Fruit fly (Drosophila melanogaster) whole organism, embryonic: ENCODE results near the gene CG13299.

Experiments
- CG10267 ChIP-seq: fragments of 200-800 bp; sonication (Bioruptor generic); optimal IDR thresholded peaks from 2 replicates; lab custom pipeline; 2018; ENCODE audit warnings: missing biosample characterization, mild to moderate bottlenecking, missing genetic modification characterization, moderate library complexity
- CG12071 ChIP-seq: fragments of 200-800 bp; sonication (Bioruptor generic); optimal IDR thresholded peaks from 3 replicates; lab custom pipeline; 2018; ENCODE audit warnings: missing biosample characterization, mild to moderate bottlenecking, missing genetic modification characterization
- CG14014 ChIP-seq: fragments of 200-800 bp; sonication (Bioruptor generic); IDR thresholded peaks from 2 replicates; pipeline ENCODE4 v1.3.6; 2022; ENCODE audit warnings: missing biosample characterization, missing genetic modification characterization
- CG14667 ChIP-seq: fragments of 200-800 bp; sonication (Bioruptor generic); IDR thresholded peaks from 2 replicates; pipeline ENCODE4 v1.3.6; 2022; ENCODE audit warnings: missing biosample characterization, missing genetic modification characterization
- CG15601 ChIP-seq: fragments of 200-800 bp; sonication (Bioruptor generic); optimal IDR thresholded peaks from 3 replicates; lab custom pipeline; 2019; ENCODE audit warnings: missing biosample characterization, mild to moderate bottlenecking, missing genetic modification characterization, moderate library complexity
- CG16779 ChIP-seq: fragments of 200-800 bp; sonication (Bioruptor generic); IDR thresholded peaks from 2 replicates; pipeline ENCODE4 v1.3.6; 2022; ENCODE audit warnings: missing biosample characterization, missing genetic modification characterization
- CG17361 ChIP-seq: fragments of 200-800 bp; sonication (Bioruptor generic); IDR thresholded peaks from 3 replicates; pipeline ENCODE4 v1.3.6; 2022; ENCODE audit warnings: missing biosample characterization, missing genetic modification characterization
- CG17568 ChIP-seq: fragments of 200-800 bp; sonication (Bioruptor generic); optimal IDR thresholded peaks from 2 replicates; lab custom pipeline; 2018; ENCODE audit warnings: missing biosample characterization, mild to moderate bottlenecking, missing genetic modification characterization, moderate library complexity
- CG18262 ChIP-seq: fragments of 200-800 bp; optimal IDR thresholded peaks from 3 replicates; lab custom pipeline; 2019; ENCODE audit warnings: missing biosample characterization, mild to moderate bottlenecking, missing genetic modification characterization, moderate library complexity
- CG3407 ChIP-seq: fragments of 200-800 bp; sonication (Bioruptor generic); optimal IDR thresholded peaks from 2 replicates; lab custom pipeline; 2018; ENCODE audit warnings: missing biosample characterization, mild to moderate bottlenecking, missing genetic modification characterization
- CG3847 ChIP-seq: fragments of 200-800 bp; sonication (Bioruptor generic); IDR thresholded peaks from 2 replicates; pipeline ENCODE4 v1.3.6; 2022; ENCODE audit warnings: missing biosample characterization, missing genetic modification characterization
- CG4617 ChIP-seq: fragments of 200-800 bp; sonication (Bioruptor generic); optimal IDR thresholded peaks from 3 replicates; lab custom pipeline; 2016; ENCODE audit warnings: missing biosample characterization, missing genetic modification characterization, borderline replicate concordance
- CG4854 ChIP-seq: fragments of 200-800 bp; sonication (Bioruptor generic); optimal IDR thresholded peaks from 2 replicates; lab custom pipeline; 2016; ENCODE audit warnings: missing biosample characterization, missing genetic modification characterization, inconsistent platforms
- CG6683 ChIP-seq: fragments of 200-800 bp; sonication (Bioruptor generic); optimal IDR thresholded peaks from 2 replicates; lab custom pipeline; 2017; ENCODE audit warnings: missing biosample characterization, mild to moderate bottlenecking, missing genetic modification characterization, missing genetic modification reagents
- CG8281 ChIP-seq: fragments of 200-800 bp; sonication (Bioruptor generic); optimal IDR thresholded peaks from 2 replicates; lab custom pipeline; 2018; ENCODE audit warnings: missing biosample characterization, mild to moderate bottlenecking, missing genetic modification characterization, moderate library complexity
- Dek ChIP-seq: fragments of 200-800 bp; sonication (Bioruptor generic); optimal IDR thresholded peaks from 3 replicates; lab custom pipeline; 2019; ENCODE audit warnings: missing biosample characterization, mild to moderate bottlenecking, missing genetic modification characterization, moderate library complexity
- Doc2 ChIP-seq: fragments of 200-800 bp; sonication (Bioruptor generic); IDR thresholded peaks from 2 replicates; pipeline ENCODE4 v1.3.6; 2022; ENCODE audit warnings: missing biosample characterization, missing genetic modification characterization
- Ets65A ChIP-seq: fragments of 200-800 bp; sonication (Bioruptor generic); peaks from one replicate; lab custom pipeline; 2016; ENCODE audit warnings: missing biosample characterization, missing genetic modification characterization
- Gsc ChIP-seq: fragments of 200-800 bp; sonication (Bioruptor generic); IDR thresholded peaks from 2 replicates; pipeline ENCODE4 v1.3.6; 2022; ENCODE audit warnings: missing biosample characterization, missing genetic modification characterization
- H2.0 ChIP-seq: fragments of 200-800 bp; sonication (Bioruptor generic); IDR thresholded peaks from 2 replicates; pipeline ENCODE4 v1.3.6; 2022; ENCODE audit warnings: missing biosample characterization, missing genetic modification characterization
- Hey ChIP-seq: fragments of 200-800 bp; sonication (Bioruptor generic); optimal IDR thresholded peaks from 3 replicates; lab custom pipeline; 2018; ENCODE audit warnings: missing biosample characterization, mild to moderate bottlenecking, missing genetic modification characterization
- MBD-R2 ChIP-seq: fragments of 200-800 bp; sonication (Bioruptor generic); IDR thresholded peaks from 2 replicates; pipeline ENCODE4 v1.3.6; 2022; ENCODE audit warnings: missing biosample characterization, missing genetic modification characterization
- Oli ChIP-seq: fragments of 200-800 bp; sonication (Bioruptor generic); optimal IDR thresholded peaks from 2 replicates; lab custom pipeline; 2018; ENCODE audit warnings: missing biosample characterization, mild to moderate bottlenecking, missing genetic modification characterization, moderate library complexity
- Rfx ChIP-seq: fragments of 200-800 bp; sonication (Bioruptor generic); IDR thresholded peaks from 2 replicates; pipeline ENCODE4 v1.3.6; 2022; ENCODE audit warnings: missing biosample characterization, missing genetic modification characterization
- Sry-β ChIP-seq: fragments of 200-800 bp; sonication (Bioruptor generic); optimal IDR thresholded peaks from 2 replicates; lab custom pipeline; 2018; ENCODE audit warnings: missing biosample characterization, mild to moderate bottlenecking, missing genetic modification characterization, moderate library complexity
- ac ChIP-seq: fragments of 200-800 bp; sonication (Bioruptor generic); optimal IDR thresholded peaks from 3 replicates; lab custom pipeline; 2017; ENCODE audit warnings: missing biosample characterization, mild to moderate bottlenecking, missing genetic modification characterization
- ato ChIP-seq: fragments of 200-800 bp; sonication (Bioruptor generic); IDR thresholded peaks from 2 replicates; pipeline ENCODE4 v1.3.6; 2022; ENCODE audit warnings: missing biosample characterization, missing genetic modification characterization; ENCODE audit not compliant: partially characterized antibody
- cad ChIP-seq: fragments of >200 bp; optimal IDR thresholded peaks from 2 replicates; lab custom pipeline; 2017; ENCODE audit warnings: missing biosample characterization, missing genetic modification characterization
- caup ChIP-seq: fragments of 200-800 bp; sonication (Bioruptor generic); optimal IDR thresholded peaks from 3 replicates; lab custom pipeline; 2017; ENCODE audit warnings: missing biosample characterization, mild to moderate bottlenecking, missing genetic modification characterization, moderate library complexity; ENCODE audit not compliant: severe bottlenecking
- cg ChIP-seq: fragments of 200-800 bp; sonication (Bioruptor generic); optimal IDR thresholded peaks from 3 replicates; lab custom pipeline; 2019; ENCODE audit warnings: missing biosample characterization, mild to moderate bottlenecking, missing genetic modification characterization, moderate library complexity
- chn ChIP-seq: fragments of 200-800 bp; sonication (Bioruptor generic); optimal IDR thresholded peaks from 2 replicates; lab custom pipeline; 2016; ENCODE audit warnings: missing biosample characterization, missing genetic modification characterization
- dan ChIP-seq: fragments of 200-800 bp; sonication (Bioruptor generic); IDR thresholded peaks from 2 replicates; pipeline ENCODE4 v1.3.6; 2022; ENCODE audit warnings: missing biosample characterization, missing genetic modification characterization
- disco-r ChIP-seq: fragments of 200-800 bp; sonication (Bioruptor generic); optimal IDR thresholded peaks from 2 replicates; lab custom pipeline; 2016; ENCODE audit warnings: missing biosample characterization, missing genetic modification characterization
- dm ChIP-seq: fragments of 200-800 bp; sonication (Bioruptor generic); optimal IDR thresholded peaks from 3 replicates; lab custom pipeline; 2016; ENCODE audit warnings: missing biosample characterization, missing genetic modification characterization
- dysf ChIP-seq: fragments of 200-800 bp; sonication (Bioruptor generic); IDR thresholded peaks from 3 replicates; pipeline ENCODE4 v1.3.6; 2022; ENCODE audit warnings: missing biosample characterization, missing genetic modification characterization
- esg ChIP-seq: fragments of 200-800 bp; sonication (Bioruptor generic); conservative IDR thresholded peaks from 2 replicates; pipeline ENCODE4 v1.3.6; 2022; ENCODE audit warnings: missing biosample characterization, missing genetic modification characterization
- fru ChIP-seq: fragments of >200 bp; optimal IDR thresholded peaks from 2 replicates; lab custom pipeline; 2017
- gsb ChIP-seq: fragments of 200-800 bp; sonication (Bioruptor generic); IDR thresholded peaks from 2 replicates; pipeline ENCODE4 v1.3.6; 2022; ENCODE audit warnings: missing biosample characterization, missing genetic modification characterization
- ham ChIP-seq: fragments of 200-800 bp; sonication (Bioruptor generic); IDR thresholded peaks from 2 replicates; pipeline ENCODE4 v1.3.6; 2022; ENCODE audit warnings: missing biosample characterization, missing genetic modification characterization
- klu ChIP-seq: fragments of 200-800 bp; sonication (Bioruptor generic); IDR thresholded peaks from 2 replicates; pipeline ENCODE4 v1.3.6; 2022; ENCODE audit warnings: missing biosample characterization, missing genetic modification characterization
- odd ChIP-seq: fragments of 200-800 bp; sonication (Bioruptor generic); optimal IDR thresholded peaks from 2 replicates; lab custom pipeline; 2017; ENCODE audit warnings: missing biosample characterization, mild to moderate bottlenecking, missing genetic modification characterization
- sc ChIP-seq, 3 experiments: fragments of >200 bp in 2 of 3; fragments of 200-800 bp in 1 of 3; sonication (Bioruptor generic) in 1 of 3; optimal IDR thresholded peaks; 2 replicates in 2 of 3; 3 replicates in 1 of 3; lab custom pipeline; 2017; ENCODE audit warnings: mild to moderate bottlenecking in 1 of 3, missing biosample characterization in 1 of 3, missing genetic modification characterization in 1 of 3, missing genetic modification reagents in 1 of 3
- shn ChIP-seq: fragments of 200-800 bp; sonication (Bioruptor generic); optimal IDR thresholded peaks from 3 replicates; lab custom pipeline; 2016; ENCODE audit warnings: missing biosample characterization, missing genetic modification characterization
- sna ChIP-seq: fragments of 200-800 bp; sonication (Bioruptor generic); IDR thresholded peaks from 2 replicates; pipeline ENCODE4 v1.3.6; 2022; ENCODE audit warnings: missing biosample characterization, missing genetic modification characterization; ENCODE audit not compliant: partially characterized antibody
- tgo ChIP-seq: fragments of 200-800 bp; sonication (Bioruptor generic); IDR thresholded peaks from 3 replicates; pipeline ENCODE4 v1.3.6; 2022; ENCODE audit warnings: missing biosample characterization, missing genetic modification characterization
- tna ChIP-seq: fragments of 200-800 bp; sonication (Bioruptor generic); IDR thresholded peaks from 2 replicates; pipeline ENCODE4 v1.3.6; 2022; ENCODE audit warnings: missing biosample characterization, missing genetic modification characterization; ENCODE audit not compliant: partially characterized antibody
- tup ChIP-seq: fragments of 200-800 bp; sonication (Bioruptor generic); optimal IDR thresholded peaks from 2 replicates; lab custom pipeline; 2016; ENCODE audit warnings: missing biosample characterization, mild to moderate bottlenecking, missing genetic modification characterization, moderate library complexity
- zf30C ChIP-seq: fragments of 200-800 bp; sonication (Bioruptor generic); optimal IDR thresholded peaks from 3 replicates; lab custom pipeline; 2018; ENCODE audit warnings: missing biosample characterization, mild to moderate bottlenecking, missing genetic modification characterization
- zfh2 ChIP-seq: fragments of 200-800 bp; sonication (Bioruptor generic); optimal IDR thresholded peaks from 2 replicates; lab custom pipeline; 2016; ENCODE audit warnings: missing biosample characterization, missing genetic modification characterization

The CG13299 gene

dm6 chr3L:6262644-6263404 lies 30.7 kb upstream of the CG13299 start, which contains the start of gene Ldh:
TSS of gene Ldh (minus strand) at chr3L:6262694.
- peak; percentile 90 for TF ChIP-seq klu
- TF ChIP-seq CG14667 (GFP tag; lab: Robert Waterston, UW): peak; percentile 87
- TF ChIP-seq odd (GFP tag; lab: Kevin White, UChicago): peak; percentile 94
- TF ChIP-seq esg (GFP tag; lab: Robert Waterston, UW): peak; percentile 91
- TF ChIP-seq tup (GFP tag; lab: Kevin White, UChicago): peak; percentile 77
- TF ChIP-seq CG3847: peak; percentile 94
- peak; percentile 79 for TF ChIP-seq gsb (GFP tag; lab: Robert Waterston, UW)
- TF ChIP-seq Gsc (GFP tag; lab: Robert Waterston, UW): peak; percentile 68
- peak; percentile 95 for TF ChIP-seq CG10267 (tag; lab: Kevin White, UChicago)
- peak; percentile 90 for TF ChIP-seq H2.0 (GFP tag; lab: Robert Waterston, UW)
- peak; percentile 55 for TF ChIP-seq dm
- peak; percentile 97 for TF ChIP-seq ac
- 0 out of 2 replicates have a peak, but pooled peaks have one; percentile 10 for TF ChIP-seq CG16779 (GFP tag; lab: Robert Waterston, UW)
- peak; percentile 92 for TF ChIP-seq CG17568 (GFP tag; lab: Kevin White, UChicago)
- TF ChIP-seq sna (GFP tag; lab: Robert Waterston, UW): no peak
- TF ChIP-seq CG18262 (tag; lab: Kevin White, UChicago): peak; percentile 99
- no peak for TF ChIP-seq cg (GFP tag; lab: Kevin White, UChicago)
- TF ChIP-seq CG4617 (GFP tag; lab: Kevin White, UChicago): peak; percentile 83
- peak; percentile 96 for TF ChIP-seq CG15601
- TF ChIP-seq tgo: peak; percentile 93
- peak; percentile 99 for TF ChIP-seq zf30C (GFP tag; lab: Kevin White, UChicago)
- TF ChIP-seq dan (GFP tag; lab: Robert Waterston, UW): peak; percentile 78
- TF ChIP-seq MBD-R2: peak; percentile 56; the same call in 1 of the 2 replicates
- peak; percentile 86 for TF ChIP-seq chn (GFP tag; lab: Kevin White, UChicago)
- TF ChIP-seq Dek: peak; percentile 95
- TF ChIP-seq CG12071: peak; percentile 89
- peak; percentile 73 for TF ChIP-seq zfh2 (GFP tag; lab: Kevin White, UChicago)
- TF ChIP-seq dysf: peak; percentile 96
- peak; percentile 90 for TF ChIP-seq CG3407 (GFP tag; lab: Kevin White, UChicago)
- no peak for TF ChIP-seq sc (optimal IDR thresholded peaks at IDR 0.05; lab: Kevin White, UChicago)
- peak; percentile 93 for TF ChIP-seq sc (GFP tag; optimal IDR thresholded peaks at IDR 0.05; lab: Kevin White, UChicago)
- peak; percentile 56 for TF ChIP-seq Sry-β (GFP tag; lab: Kevin White, UChicago)
- TF ChIP-seq Doc2 (GFP tag; lab: Robert Waterston, UW): 0 out of 2 replicates have a peak, but pooled peaks have one; percentile 30
- peak; percentile 48; the same call in 1 of the 2 replicates for TF ChIP-seq ham (GFP tag; lab: Robert Waterston, UW)
- TF ChIP-seq tna (GFP tag; lab: Robert Waterston, UW): no peak
- TF ChIP-seq CG14014 (GFP tag; lab: Robert Waterston, UW): peak; percentile 83
- peak; percentile 68 for TF ChIP-seq Hey (tag; lab: Kevin White, UChicago)
- peak; percentile 89 for TF ChIP-seq CG6683 (GFP tag; lab: Kevin White, UChicago)
- TF ChIP-seq CG8281: peak; percentile 89
- peak; percentile 90 for TF ChIP-seq Rfx (GFP tag; lab: Robert Waterston, UW)
- TF ChIP-seq CG17361 (GFP tag; lab: Robert Waterston, UW): peak; percentile 99
- TF ChIP-seq cad (GFP tag; lab: Kevin White, UChicago): no peak
- TF ChIP-seq Ets65A (GFP tag; lab: Kevin White, UChicago): peak; percentile 97
- peak; percentile 79 for TF ChIP-seq CG4854 (GFP tag; lab: Kevin White, UChicago)
- peak; percentile 72 for TF ChIP-seq disco-r (GFP tag; lab: Kevin White, UChicago)
- peak; percentile 97 for TF ChIP-seq Oli (tag; lab: Kevin White, UChicago)
- no peak for TF ChIP-seq fru (lab: Kevin White, UChicago)
- TF ChIP-seq caup (GFP tag; lab: Kevin White, UChicago): peak; percentile 94
- TF ChIP-seq ato (GFP tag; lab: Robert Waterston, UW): no peak
- peak; percentile 25 for TF ChIP-seq shn
